Fruit fly (Drosophila melanogaster) whole organism, prepupa: Measurements from ENCODE around the gene CG34284.

Source experiments
- Blimp-1 ChIP-seq: fragments of 200-800 bp; sonication (Bioruptor generic); optimal IDR thresholded peaks from 3 replicates; lab custom pipeline; 2017; ENCODE audit warnings: missing biosample characterization, missing genetic modification characterization, mild to moderate bottlenecking, moderate library complexity, missing genetic modification reagents
- CG11294 ChIP-seq: fragments of 200-800 bp; sonication (Bioruptor generic); IDR thresholded peaks from 2 replicates; pipeline ENCODE4 v1.3.6; 2022; ENCODE audit warnings: missing biosample characterization, missing genetic modification characterization
- CG15336 ChIP-seq: fragments of 200-800 bp; sonication (Bioruptor generic); IDR thresholded peaks from 2 replicates; pipeline ENCODE4 v1.3.6; 2022; ENCODE audit warnings: missing biosample characterization, missing genetic modification characterization
- CG1621 ChIP-seq: fragments of 200-800 bp; sonication (Bioruptor generic); optimal IDR thresholded peaks from 3 replicates; lab custom pipeline; 2018; ENCODE audit warnings: missing biosample characterization, mild to moderate bottlenecking, missing genetic modification characterization
- CG16779 ChIP-seq: fragments of 200-800 bp; sonication (Bioruptor generic); optimal IDR thresholded peaks from 3 replicates; lab custom pipeline; 2017; ENCODE audit warnings: missing biosample characterization, mild to moderate bottlenecking, missing genetic modification characterization
- CG31627 ChIP-seq: fragments of 200-800 bp; sonication (Bioruptor generic); optimal IDR thresholded peaks from 3 replicates; lab custom pipeline; 2016; ENCODE audit warnings: missing biosample characterization, missing genetic modification characterization
- CG32006 ChIP-seq: fragments of 200-800 bp; sonication (Bioruptor generic); optimal IDR thresholded peaks from 3 replicates; lab custom pipeline; 2017; ENCODE audit warnings: missing biosample characterization, mild to moderate bottlenecking, missing genetic modification characterization
- CG34406 ChIP-seq: fragments of 200-800 bp; sonication (Bioruptor generic); optimal IDR thresholded peaks from 3 replicates; lab custom pipeline; 2016; ENCODE audit warnings: missing biosample characterization, missing genetic modification characterization
- CG3919 ChIP-seq: fragments of 200-800 bp; sonication (Bioruptor generic); optimal IDR thresholded peaks from 3 replicates; lab custom pipeline; 2016; ENCODE audit warnings: missing biosample characterization, missing genetic modification characterization
- CG6163 ChIP-seq: fragments of 200-800 bp; sonication (Bioruptor generic); IDR thresholded peaks from 3 replicates; pipeline ENCODE4 v1.3.6; 2022; ENCODE audit warnings: missing biosample characterization, missing genetic modification characterization
- CG6276 ChIP-seq: fragments of 200-800 bp; sonication (Bioruptor generic); optimal IDR thresholded peaks from 2 replicates; lab custom pipeline; 2017; ENCODE audit warnings: missing biosample characterization, mild to moderate bottlenecking, missing genetic modification characterization
- CG6792 ChIP-seq: fragments of 200-800 bp; sonication (Bioruptor generic); optimal IDR thresholded peaks from 3 replicates; lab custom pipeline; 2016; ENCODE audit warnings: missing biosample characterization, missing genetic modification characterization
- CG6808 ChIP-seq: fragments of 200-800 bp; sonication (Bioruptor generic); optimal IDR thresholded peaks from 3 replicates; lab custom pipeline; 2017; ENCODE audit warnings: missing biosample characterization, missing genetic modification characterization, mild to moderate bottlenecking, moderate library complexity, missing genetic modification reagents
- CG6854 ChIP-seq: fragments of 200-800 bp; sonication (Bioruptor generic); optimal IDR thresholded peaks from 2 replicates; lab custom pipeline; 2017; ENCODE audit warnings: missing biosample characterization, mild to moderate bottlenecking, missing genetic modification characterization
- CG7368 ChIP-seq: fragments of 200-800 bp; sonication (Bioruptor generic); optimal IDR thresholded peaks from 3 replicates; lab custom pipeline; 2016; ENCODE audit warnings: missing biosample characterization, missing genetic modification characterization
- CG8119 ChIP-seq: fragments of 200-800 bp; sonication (Bioruptor generic); IDR thresholded peaks from 3 replicates; pipeline ENCODE4 v1.3.6; 2022; ENCODE audit warnings: missing biosample characterization, missing genetic modification characterization
- CG8319 ChIP-seq: fragments of 200-800 bp; sonication (Bioruptor generic); optimal IDR thresholded peaks from 3 replicates; lab custom pipeline; 2016; ENCODE audit warnings: missing biosample characterization, missing genetic modification characterization
- Eip93F ChIP-seq: fragments of 200-800 bp; sonication (Bioruptor generic); optimal IDR thresholded peaks from 2 replicates; lab custom pipeline; 2016; ENCODE audit warnings: missing biosample characterization, mild to moderate bottlenecking, missing genetic modification characterization
- Hr38 ChIP-seq: sonication (Bioruptor generic); optimal IDR thresholded peaks from 2 replicates; lab custom pipeline; 2016; ENCODE audit warnings: missing biosample characterization, missing genetic modification characterization
- Hr39 ChIP-seq: fragments of 200-800 bp; sonication (Bioruptor generic); optimal IDR thresholded peaks from 2 replicates; lab custom pipeline; 2016; ENCODE audit warnings: missing biosample characterization, missing genetic modification characterization
- Lpt ChIP-seq: fragments of 200-800 bp; sonication (Bioruptor generic); optimal IDR thresholded peaks from 3 replicates; lab custom pipeline; 2016; ENCODE audit warnings: missing biosample characterization, missing genetic modification characterization
- Met ChIP-seq: fragments of 200-800 bp; sonication (Bioruptor generic); optimal IDR thresholded peaks from 3 replicates; lab custom pipeline; 2016; ENCODE audit warnings: missing biosample characterization, missing genetic modification characterization
- Smox ChIP-seq: fragments of 200-800 bp; sonication (Bioruptor generic); optimal IDR thresholded peaks from 3 replicates; lab custom pipeline; 2016; ENCODE audit warnings: missing biosample characterization, missing genetic modification characterization
- Sox15 ChIP-seq: fragments of 200-800 bp; sonication (Bioruptor generic); optimal IDR thresholded peaks from 3 replicates; lab custom pipeline; 2016; ENCODE audit warnings: missing biosample characterization, missing genetic modification characterization
- acj6 ChIP-seq: fragments of 200-800 bp; sonication (Bioruptor generic); optimal IDR thresholded peaks from 3 replicates; lab custom pipeline; 2016; ENCODE audit warnings: missing biosample characterization, missing genetic modification characterization
- cyc ChIP-seq: fragments of 200-800 bp; sonication (Bioruptor generic); optimal IDR thresholded peaks from 3 replicates; lab custom pipeline; 2016; ENCODE audit warnings: missing biosample characterization, missing genetic modification characterization
- dsx ChIP-seq: fragments of 200-800 bp; optimal IDR thresholded peaks from 3 replicates; lab custom pipeline; 2019; ENCODE audit warnings: missing biosample characterization, mild to moderate bottlenecking, missing genetic modification characterization, moderate library complexity; ENCODE audit not compliant: poor library complexity, severe bottlenecking
- eg ChIP-seq: fragments of 200-800 bp; sonication (Bioruptor generic); IDR thresholded peaks from 3 replicates; pipeline ENCODE4 v1.3.6; 2022; ENCODE audit warnings: missing biosample characterization, missing genetic modification characterization
- esn ChIP-seq: fragments of 200-800 bp; sonication (Bioruptor generic); optimal IDR thresholded peaks from 2 replicates; lab custom pipeline; 2016; ENCODE audit warnings: missing biosample characterization, mild to moderate bottlenecking, missing genetic modification characterization, moderate library complexity
- fd59A ChIP-seq: fragments of 200-800 bp; sonication (Bioruptor generic); optimal IDR thresholded peaks from 2 replicates; lab custom pipeline; 2017; ENCODE audit warnings: missing biosample characterization, mild to moderate bottlenecking, missing genetic modification characterization, missing genetic modification reagents
- fkh ChIP-seq: fragments of 200-800 bp; sonication (Bioruptor generic); optimal IDR thresholded peaks from 3 replicates; lab custom pipeline; 2017; ENCODE audit warnings: missing biosample characterization, mild to moderate bottlenecking, missing genetic modification characterization, moderate library complexity
- net ChIP-seq: fragments of 200-800 bp; sonication (Bioruptor generic); optimal IDR thresholded peaks from 3 replicates; lab custom pipeline; 2016; ENCODE audit warnings: missing biosample characterization, missing genetic modification characterization
- pdm3 ChIP-seq: fragments of 200-800 bp; sonication (Bioruptor generic); optimal IDR thresholded peaks from 3 replicates; lab custom pipeline; 2016; ENCODE audit warnings: missing biosample characterization, missing genetic modification characterization
- salr ChIP-seq, 2 experiments: fragments of 200-800 bp; sonication (Bioruptor generic); optimal IDR thresholded peaks; 3 replicates each; lab custom pipeline; 2016 to 2018; ENCODE audit warnings: missing biosample characterization in 2 of 2, missing genetic modification characterization in 2 of 2, mild to moderate bottlenecking in 1 of 2
- svp ChIP-seq: fragments of 200-800 bp; sonication (Bioruptor generic); peaks from one replicate; lab custom pipeline; 2016; ENCODE audit warnings: missing biosample characterization, missing genetic modification characterization
- topi ChIP-seq: fragments of 200-800 bp; sonication (Bioruptor generic); optimal IDR thresholded peaks from 3 replicates; lab custom pipeline; 2016; ENCODE audit warnings: missing biosample characterization, missing genetic modification characterization
- vri ChIP-seq: fragments of 200-800 bp; sonication (Bioruptor generic); optimal IDR thresholded peaks from 3 replicates; lab custom pipeline; 2016; ENCODE audit warnings: missing biosample characterization, mild to moderate bottlenecking, missing genetic modification characterization

The CG34284 gene

DNA sequence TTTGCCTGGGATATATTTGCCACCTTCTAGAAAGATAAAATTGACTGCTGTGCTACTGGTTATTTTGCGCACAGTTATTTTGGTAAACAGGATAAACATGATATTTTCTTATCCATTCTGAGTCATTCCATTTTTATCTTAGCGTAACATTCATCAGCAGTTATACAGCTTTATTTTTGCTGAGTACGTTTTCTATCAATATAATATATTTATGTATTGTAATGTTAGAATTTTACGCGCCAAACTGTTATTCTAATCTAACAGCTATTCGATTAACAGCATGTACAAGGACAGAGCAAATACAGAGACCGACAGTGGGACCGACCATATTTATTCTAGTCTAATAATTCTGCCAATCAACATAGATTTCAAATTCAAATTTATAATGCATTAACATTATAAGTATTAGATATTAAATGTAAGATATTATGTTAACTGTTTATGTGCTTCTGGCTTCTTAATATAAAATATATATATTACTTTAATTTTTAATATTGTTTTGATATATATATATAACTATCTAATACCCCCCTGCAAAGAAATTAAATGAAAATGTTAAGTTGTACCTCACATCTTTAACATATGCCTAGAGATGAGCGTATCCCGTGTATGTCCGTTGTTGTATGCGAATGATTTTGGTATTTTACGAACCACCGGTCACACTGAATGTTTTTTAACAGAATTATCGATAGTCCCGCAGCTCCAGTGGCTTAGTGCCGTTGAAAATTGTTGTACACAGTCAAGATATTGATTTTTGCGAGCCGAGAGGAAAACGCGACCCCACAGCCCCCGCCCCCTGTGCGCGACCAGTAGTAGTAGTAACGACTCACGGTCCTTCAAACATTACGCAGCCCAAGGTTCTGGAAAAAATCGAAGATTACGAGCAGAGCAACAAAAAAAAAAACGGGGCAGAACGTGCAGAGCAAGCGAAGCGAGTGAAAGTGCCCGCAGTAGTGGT, 3.5 kb upstream of the CG34284 start, which contains the start of gene EndoA (continued):
- TF ChIP-seq CG7368 (GFP tag; lab: Kevin White, UChicago), result peak; percentile 24
- peak; percentile 27 for TF ChIP-seq CG3919 (GFP tag; lab: Kevin White, UChicago)
- no peak for TF ChIP-seq salr (GFP tag; optimal IDR thresholded peaks at IDR 0.05; lab: Kevin White, UChicago)
- TF ChIP-seq CG32006 (GFP tag; lab: Kevin White, UChicago), result peak; percentile 25
- no peak for TF ChIP-seq CG6276 (GFP tag; lab: Kevin White, UChicago)
- TF ChIP-seq CG8319 (GFP tag; lab: Kevin White, UChicago), result no peak
- TF ChIP-seq dsx, result peak; percentile 48
- TF ChIP-seq Eip93F (GFP tag; lab: Kevin White, UChicago), result peak; percentile 30
- peak; percentile 15; the same call in 1 of the 2 replicates for TF ChIP-seq CG15336 (GFP tag; lab: Robert Waterston, UW)
- no peak for TF ChIP-seq CG16779 (tag; lab: Kevin White, UChicago)

- TF ChIP-seq Hr38 (GFP tag; lab: Kevin White, UChicago) (no peak), CG32006 (GFP tag; lab: Kevin White, UChicago) (no peak), eg (GFP tag; lab: Robert Waterston, UW) (no peak), svp (GFP tag; lab: Kevin White, UChicago) (no peak), salr (GFP tag; optimal IDR thresholded peaks at IDR 0.05; lab: Kevin White, UChicago) (no peak), CG8119 (no peak), Lpt (no peak), fkh (GFP tag; lab: Kevin White, UChicago) (no peak), CG15336 (GFP tag; lab: Robert Waterston, UW) (no peak), CG34406 (GFP tag; lab: Kevin White, UChicago) (no peak), Hr39 (GFP tag; lab: Kevin White, UChicago) (no peak), Sox15 (GFP tag; lab: Kevin White, UChicago) (no peak), CG6792 (GFP tag; lab: Kevin White, UChicago) (no peak), Met (GFP tag; lab: Kevin White, UChicago) (no peak), CG3919 (GFP tag; lab: Kevin White, UChicago) (no peak), fd59A (GFP tag; lab: Kevin White, UChicago) (no peak), pdm3 (GFP tag; lab: Kevin White, UChicago) (no peak)
Measured at dm6 chr3R:18905555-18905920, 2.8 kb upstream of the CG34284 start, which contains the start of gene CG14292. TSS of gene CG14292 (minus strand) at chr3R:18905655.

- no peak for TF ChIP-seq CG1621
- TF ChIP-seq vri (GFP tag; lab: Kevin White, UChicago), result no peak
- TF ChIP-seq acj6, result no peak
- TF ChIP-seq, all 60 proteins: peak for 0
Measured at dm6 chr3R:18902164-18902563, 569 bp downstream of the CG34284 start, which contains the start of gene CG14294. TSS of gene CG14294 (minus strand) at chr3R:18902264.

dm6 chr3R:18899123-18899522, 3.6 kb downstream of the CG34284 start, which contains the start of gene Rh2:
TSS of gene Rh2 (plus strand) at chr3R:18899423.
- TF ChIP-seq net (no peak), Smox (GFP tag; lab: Kevin White, UChicago) (no peak), CG11294 (GFP tag; lab: Robert Waterston, UW) (no peak), CG32006 (GFP tag; lab: Kevin White, UChicago) (no peak), cyc (no peak), Blimp-1 (no peak), acj6 (no peak), CG6808 (GFP tag; lab: Kevin White, UChicago) (no peak), CG6163 (no peak), dsx (no peak), fkh (GFP tag; lab: Kevin White, UChicago) (no peak), vri (GFP tag; lab: Kevin White, UChicago) (no peak), pdm3 (GFP tag; lab: Kevin White, UChicago) (no peak), esn (GFP tag; lab: Kevin White, UChicago) (no peak), CG6854 (GFP tag; lab: Kevin White, UChicago) (no peak), CG31627 (GFP tag; lab: Kevin White, UChicago) (no peak), topi (no peak), CG16779 (tag; lab: Kevin White, UChicago) (no peak)
- TF ChIP-seq, all 60 proteins: peak for 0
